Fruit fly (Drosophila melanogaster) whole organism, adult: ENCODE measurements around the gene CG31510.

Experiments
- Crg-1 ChIP-seq: fragments of 200-800 bp; sonication (Bioruptor generic); optimal IDR thresholded peaks from 2 replicates; lab custom pipeline; 2016; ENCODE audit warnings: missing biosample characterization, missing genetic modification characterization
- kay ChIP-seq: fragments of 200-800 bp; sonication (Bioruptor generic); peaks from one replicate; lab custom pipeline; 2016; ENCODE audit warnings: missing biosample characterization, missing genetic modification characterization, borderline replicate concordance

dm6 chr3R:25126823-25127222 lies 4.1 kb upstream of the CG31510 start:
- TF ChIP-seq kay (GFP tag; lab: Kevin White, UChicago) (no peak), Crg-1 (GFP tag; lab: Kevin White, UChicago) (no peak)
